Fruit fly (Drosophila melanogaster): Measurements from ENCODE around the gene skl.

The skl gene

dm6 chr3L:18463063-18463462, 23.3 kb upstream of the skl start, which contains the start of gene CG4306:
TSS of gene CG4306 (minus strand) at chr3L:18463163.
- TF ChIP-seq Pdp1 (GFP tag; optimal IDR thresholded peaks at IDR 0.05) (peak in 1 of 2 experiments; percentile 16), CG2678 (tag; optimal IDR thresholded peaks at IDR 0.05) (no peak), CG2199 (GFP tag; IDR thresholded peaks at IDR 0.05) (peak; percentile 57; the same call in 1 of the 3 replicates)

DNA sequence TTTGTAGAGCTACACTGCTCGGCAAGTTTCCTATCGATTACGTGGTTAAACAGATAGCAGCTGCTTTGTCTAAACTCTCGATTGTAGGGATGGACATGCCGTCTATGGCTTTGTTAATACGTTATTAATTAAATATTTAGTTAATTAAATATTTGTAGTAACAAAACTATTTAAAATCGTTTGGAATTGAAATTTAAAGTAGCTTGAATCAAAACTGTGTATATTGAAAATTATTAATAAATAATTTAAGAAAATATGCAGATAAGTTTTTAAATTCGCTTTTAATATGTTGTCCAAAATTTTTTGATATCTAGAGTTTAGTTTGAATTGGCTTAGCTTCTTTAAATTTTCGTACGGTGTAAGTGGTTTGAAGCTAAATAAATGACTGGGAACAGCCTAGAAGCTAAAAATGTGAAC, 21.3 kb upstream of the skl start, which contains the start of gene CG32196:
Gene CG32196, minus strand, starts transcription at position 38 of the 417 bp plus-strand sequence.
- no peak for TF ChIP-seq CG30020 (tag; optimal IDR thresholded peaks at IDR 0.05)
- peak; percentile 90 for TF ChIP-seq CG12659 (GFP tag; optimal IDR thresholded peaks at IDR 0.05)
- peak; percentile 59; the same call in 3 of the 4 replicates for TF ChIP-seq Gug (GFP tag; IDR thresholded peaks at IDR 0.05)
- TF ChIP-seq CG31365 (tag; optimal IDR thresholded peaks at IDR 0.05): no peak
- peak; percentile 16 for TF ChIP-seq CTCF (GFP tag; optimal IDR thresholded peaks at IDR 0.05)
- TF ChIP-seq CG8290 (GFP tag; optimal IDR thresholded peaks at IDR 0.05): peak; percentile 25
- peak in 1 of 2 experiments; percentile 8 for TF ChIP-seq CG8290 (tag; optimal IDR thresholded peaks at IDR 0.05)
- no peak for TF ChIP-seq CG7745 (tag; optimal IDR thresholded peaks at IDR 0.05)
- TF ChIP-seq CG2889 (GFP tag; IDR thresholded peaks at IDR 0.05): peak; percentile 67; the same call in 1 of the 3 replicates
- TF ChIP-seq CG17361 (GFP tag; IDR thresholded peaks at IDR 0.05): peak; percentile 94
- TF ChIP-seq CG8944 (GFP tag; optimal IDR thresholded peaks at IDR 0.05): peak; percentile 30
- peak; percentile 67 for TF ChIP-seq CG10654 (GFP tag; optimal IDR thresholded peaks at IDR 0.05)
- no peak for TF ChIP-seq Hey (tag; optimal IDR thresholded peaks at IDR 0.05)
- peak; percentile 19; the same call in 1 of the 3 replicates for TF ChIP-seq jigr1 (GFP tag; IDR thresholded peaks at IDR 0.05)
- TF ChIP-seq CG10366 (GFP tag; IDR thresholded peaks at IDR 0.05): peak; percentile 82
- TF ChIP-seq Dek (tag; optimal IDR thresholded peaks at IDR 0.05): peak; percentile 87
- TF ChIP-seq wdn (GFP tag; IDR thresholded peaks at IDR 0.05): peak; percentile 69
- peak in 1 of 2 experiments; percentile 86 for TF ChIP-seq Eip74EF (GFP tag; optimal IDR thresholded peaks at IDR 0.05)
- peak; percentile 42; the same call in 1 of the 2 replicates for TF ChIP-seq bowl (GFP tag; IDR thresholded peaks at IDR 0.05)
- no peak for TF ChIP-seq CG1647 (GFP tag; optimal IDR thresholded peaks at IDR 0.05)
- peak; percentile 76 for TF ChIP-seq CG1602 (GFP tag; optimal IDR thresholded peaks at IDR 0.05)
- peak; percentile 71 for TF ChIP-seq trh (GFP tag; optimal IDR thresholded peaks at IDR 0.05)
- TF ChIP-seq Usf (GFP tag; optimal IDR thresholded peaks at IDR 0.05): peak; percentile 67
- TF ChIP-seq CG17802 (tag; optimal IDR thresholded peaks at IDR 0.05): peak; percentile 50
- TF ChIP-seq zen (tag; optimal IDR thresholded peaks at IDR 0.05): peak; percentile 76
- peak; percentile 81 for TF ChIP-seq Xbp1 (GFP tag; optimal IDR thresholded peaks at IDR 0.05)
- peak; percentile 43 for TF ChIP-seq MBD-R2 (GFP tag; IDR thresholded peaks at IDR 0.05)
- peak; percentile 73 for TF ChIP-seq tio (GFP tag; optimal IDR thresholded peaks at IDR 0.05)
- peak; percentile 58 for TF ChIP-seq D19B (GFP tag; optimal IDR thresholded peaks at IDR 0.05)
- TF ChIP-seq pnt (GFP tag; optimal IDR thresholded peaks at IDR 0.05): peak; percentile 28
- no peak for TF ChIP-seq Side (GFP tag; optimal IDR thresholded peaks at IDR 0.05)
- peak; percentile 78 for TF ChIP-seq onecut (GFP tag; IDR thresholded peaks at IDR 0.05)
- TF ChIP-seq CG1603 (tag; optimal IDR thresholded peaks at IDR 0.05): peak; percentile 41
- TF ChIP-seq prd (optimal IDR thresholded peaks at IDR 0.05): no peak
- peak; percentile 85 for TF ChIP-seq prd (GFP tag; IDR thresholded peaks at IDR 0.05)
- TF ChIP-seq gsb-n (tag; optimal IDR thresholded peaks at IDR 0.05): peak; percentile 83
- peak; percentile 68 for TF ChIP-seq org-1 (GFP tag; optimal IDR thresholded peaks at IDR 0.05)
- TF ChIP-seq yki (optimal IDR thresholded peaks at IDR 0.05): no peak
- peak; percentile 44 for TF ChIP-seq Hsf (GFP tag; optimal IDR thresholded peaks at IDR 0.05)
- TF ChIP-seq Gsc (GFP tag; IDR thresholded peaks at IDR 0.05): no peak
- TF ChIP-seq eyg (GFP tag; optimal IDR thresholded peaks at IDR 0.05): no peak
- peak; percentile 88 for TF ChIP-seq CG32532 (GFP tag; IDR thresholded peaks at IDR 0.05)
- TF ChIP-seq Awh (GFP tag; IDR thresholded peaks at IDR 0.05): peak; percentile 74
- peak; percentile 90 for TF ChIP-seq CG15269 (tag; optimal IDR thresholded peaks at IDR 0.05)
- TF ChIP-seq schlank (tag; optimal IDR thresholded peaks at IDR 0.05): no peak
- TF ChIP-seq jumu (GFP tag; optimal IDR thresholded peaks at IDR 0.05): no peak
- peak; percentile 67 for TF ChIP-seq CG15011 (GFP tag; optimal IDR thresholded peaks at IDR 0.05)
- TF ChIP-seq CG1792 (GFP tag; optimal IDR thresholded peaks at IDR 0.05): no peak

Measured in whole organism, embryonic.